Worm (Caenorhabditis elegans): ENCODE data around the gene F23D12.4.

F23D12.4 gene

DNA sequence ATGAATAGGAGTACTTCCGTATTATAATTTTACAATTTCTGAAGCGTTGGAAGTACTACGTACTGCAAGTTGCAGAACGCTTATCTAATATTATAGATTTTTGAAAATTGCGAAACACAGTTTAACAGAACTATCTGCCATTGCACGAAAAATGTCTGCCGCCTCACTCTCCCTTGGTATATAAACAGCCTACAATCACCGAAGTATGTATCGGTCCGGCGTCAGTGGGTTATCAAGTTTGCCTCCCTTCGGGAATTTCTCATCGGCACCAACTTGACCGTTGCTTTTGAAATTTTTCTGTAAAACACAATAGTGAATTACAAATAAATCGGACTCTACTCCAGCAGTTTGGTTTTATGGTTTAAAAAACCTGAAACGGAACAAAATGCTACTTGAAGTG, 32.5 kb downstream of the F23D12.4 start (continued):
- TF ChIP-seq nhr-11 (tag; optimal IDR thresholded peaks at IDR 0.05) (no peak), saeg-2 (GFP tag; IDR thresholded peaks at IDR 0.05) (no peak), gei-8 (GFP tag; optimal IDR thresholded peaks at IDR 0.05) (no peak), daf-12 (tag; optimal IDR thresholded peaks at IDR 0.05) (no peak), nhr-237 (tag; optimal IDR thresholded peaks at IDR 0.05) (no peak), snpc-1.2 (GFP tag; IDR thresholded peaks at IDR 0.05) (no peak), dve-1 (tag; optimal IDR thresholded peaks at IDR 0.05; ENCODE audit: insufficient read depth) (peak; percentile 27), mdl-1 (tag; optimal IDR thresholded peaks at IDR 0.05) (no peak), daf-8 (GFP tag; IDR thresholded peaks at IDR 0.05) (peak; percentile 46; the same call in 1 of the 2 replicates), unc-39 (tag; optimal IDR thresholded peaks at IDR 0.05) (no peak), D1046.2 (GFP tag; IDR thresholded peaks at IDR 0.05) (no peak), ceh-28 (tag; optimal IDR thresholded peaks at IDR 0.05) (no peak), nhr-102 (tag; optimal IDR thresholded peaks at IDR 0.05) (peak; percentile 14), nhr-25 (tag; optimal IDR thresholded peaks at IDR 0.05; ENCODE audit: borderline replicate concordance, insufficient read depth) (no peak), nhr-10 (tag; optimal IDR thresholded peaks at IDR 0.05) (no peak), mep-1 (tag; optimal IDR thresholded peaks at IDR 0.05) (no peak), mxl-3 (GFP tag; optimal IDR thresholded peaks at IDR 0.05) (no peak), ceh-20 (GFP tag; IDR thresholded peaks at IDR 0.05) (no peak), daf-19 (GFP tag; conservative IDR thresholded peaks at IDR 0.05) (no peak), lin-1 (GFP tag; IDR thresholded peaks at IDR 0.05) (no peak), duxl-1 (tag; optimal IDR thresholded peaks at IDR 0.05; ENCODE audit: poor library complexity) (no peak), ZK546.5 (tag; optimal IDR thresholded peaks at IDR 0.05) (no peak), zip-11 (GFP tag; IDR thresholded peaks at IDR 0.05) (no peak), Y5F2A.4 (GFP tag; optimal IDR thresholded peaks at IDR 0.05) (no peak), zfp-3 (GFP tag; conservative IDR thresholded peaks at IDR 0.05) (no peak), daf-16 (GFP tag; optimal IDR thresholded peaks at IDR 0.05) (no peak), daf-16 (tag; optimal IDR thresholded peaks at IDR 0.05) (peak; percentile 30), ztf-7 (tag; optimal IDR thresholded peaks at IDR 0.05) (no peak), F37D6.2 (tag; optimal IDR thresholded peaks at IDR 0.05) (no peak), spr-3 (GFP tag; optimal IDR thresholded peaks at IDR 0.05) (no peak), attf-4 (tag; optimal IDR thresholded peaks at IDR 0.05) (no peak), T26A8.4 (GFP tag; IDR thresholded peaks at IDR 0.05) (no peak; the same call in 1 of the 2 replicates), lim-7 (GFP tag; IDR thresholded peaks at IDR 0.05) (peak; percentile 63; the same call in 1 of the 2 replicates), nhr-48 (tag; optimal IDR thresholded peaks at IDR 0.05) (no peak), spr-1 (tag; optimal IDR thresholded peaks at IDR 0.05) (no peak), F44E2.7 (GFP tag; IDR thresholded peaks at IDR 0.05) (no peak), lin-15B (tag; optimal IDR thresholded peaks at IDR 0.05) (no peak), lin-38 (GFP tag; IDR thresholded peaks at IDR 0.05) (no peak; the same call in 1 of the 2 replicates), lin-29 (GFP tag; IDR thresholded peaks at IDR 0.05) (no peak), egl-43 (GFP tag; IDR thresholded peaks at IDR 0.05) (0 out of 2 replicates have a peak, but pooled peaks have one; percentile 44), madf-9 (GFP tag; conservative IDR thresholded peaks at IDR 0.05) (no peak), hif-1 (tag; optimal IDR thresholded peaks at IDR 0.05) (no peak), F49E8.2 (tag; optimal IDR thresholded peaks at IDR 0.05; ENCODE audit: borderline replicate concordance) (no peak), F26F4.8 (GFP tag; conservative IDR thresholded peaks at IDR 0.05) (no peak), hlh-30 (tag; optimal IDR thresholded peaks at IDR 0.05; ENCODE audit: insufficient read depth) (no peak), zfp-2 (tag; optimal IDR thresholded peaks at IDR 0.05) (no peak), set-16 (GFP tag; IDR thresholded peaks at IDR 0.05) (no peak), Y105C5A.15 (GFP tag; IDR thresholded peaks at IDR 0.05) (peak; percentile 79; the same call in 1 of the 2 replicates), nhr-76 (tag; optimal IDR thresholded peaks at IDR 0.05) (no peak)

Data from whole organism, L4 larva.